Fruit fly (Drosophila melanogaster): ENCODE measurements around the gene myd.

dm6 chr3R:19166077-19166778, 14.2 kb upstream of the myd start:
- TF ChIP-seq Gug (GFP tag; IDR thresholded peaks at IDR 0.05): no peak
- TF ChIP-seq Sox102F (GFP tag; optimal IDR thresholded peaks at IDR 0.05): peak; percentile 4
- TF ChIP-seq Hr4 (GFP tag; optimal IDR thresholded peaks at IDR 0.05): no peak
- TF ChIP-seq Sox15 (GFP tag; optimal IDR thresholded peaks at IDR 0.05): no peak
- no peak for TF ChIP-seq fd59A (GFP tag; optimal IDR thresholded peaks at IDR 0.05)
- TF ChIP-seq CG8632 (GFP tag; optimal IDR thresholded peaks at IDR 0.05): no peak
- no peak for TF ChIP-seq Lpt (GFP tag; optimal IDR thresholded peaks at IDR 0.05)
- no peak for TF ChIP-seq CG11294 (GFP tag; IDR thresholded peaks at IDR 0.05)
- no peak for TF ChIP-seq CG6854 (GFP tag; optimal IDR thresholded peaks at IDR 0.05)
- TF ChIP-seq Smox (GFP tag; optimal IDR thresholded peaks at IDR 0.05): peak; percentile 9
- no peak for TF ChIP-seq Ets96B (tag; optimal IDR thresholded peaks at IDR 0.05)
- no peak for TF ChIP-seq cyc (GFP tag; optimal IDR thresholded peaks at IDR 0.05)
